Fruit fly (Drosophila melanogaster) whole organism, embryonic: ENCODE measurements around the gene DIP1.

Experiments used
- BEAF-32 ChIP-seq: fragments of 200-800 bp; sonication (Bioruptor generic); optimal IDR thresholded peaks from 3 replicates; lab custom pipeline; 2017; ENCODE audit warnings: missing biosample characterization, missing genetic modification characterization, mild to moderate bottlenecking, moderate library complexity, missing genetic modification reagents
- Bteb2 ChIP-seq: fragments of 200-800 bp; sonication (Bioruptor generic); optimal IDR thresholded peaks from 2 replicates; lab custom pipeline; 2016; ENCODE audit warnings: missing biosample characterization, missing genetic modification characterization
- CG10431 ChIP-seq: fragments of 200-800 bp; sonication (Bioruptor generic); optimal IDR thresholded peaks from 3 replicates; lab custom pipeline; 2018; ENCODE audit warnings: missing biosample characterization, mild to moderate bottlenecking, missing genetic modification characterization
- CG11398 ChIP-seq: fragments of 200-800 bp; sonication (Bioruptor generic); optimal IDR thresholded peaks from 2 replicates; lab custom pipeline; 2016; ENCODE audit warnings: missing biosample characterization, missing genetic modification characterization
- CG11696 ChIP-seq: fragments of 200-800 bp; sonication (Bioruptor generic); IDR thresholded peaks from 2 replicates; pipeline ENCODE4 v1.3.6; 2022; ENCODE audit warnings: missing biosample characterization, missing genetic modification characterization
- CG13296 ChIP-seq: fragments of 200-800 bp; sonication (Bioruptor generic); optimal IDR thresholded peaks from 3 replicates; lab custom pipeline; 2018; ENCODE audit warnings: missing biosample characterization, mild to moderate bottlenecking, missing genetic modification characterization
- CG15514 ChIP-seq: fragments of 200-800 bp; sonication (Bioruptor generic); optimal IDR thresholded peaks from 3 replicates; lab custom pipeline; 2017; ENCODE audit warnings: missing biosample characterization, missing genetic modification characterization, mild to moderate bottlenecking, moderate library complexity, missing genetic modification reagents
- CG1603 ChIP-seq: fragments of 200-800 bp; sonication (Bioruptor generic); optimal IDR thresholded peaks from 2 replicates; lab custom pipeline; 2019; ENCODE audit warnings: missing biosample characterization, mild to moderate bottlenecking, missing genetic modification characterization, moderate library complexity
- CG17612 ChIP-seq: fragments of 200-800 bp; sonication (Bioruptor generic); IDR thresholded peaks from 2 replicates; pipeline ENCODE4 v1.3.6; 2022; ENCODE audit warnings: missing biosample characterization, missing genetic modification characterization
- CG2199 ChIP-seq: fragments of 200-800 bp; sonication (Bioruptor generic); IDR thresholded peaks from 3 replicates; pipeline ENCODE4 v1.3.6; 2022; ENCODE audit warnings: missing biosample characterization, missing genetic modification characterization
- CG30020 ChIP-seq: fragments of 200-800 bp; optimal IDR thresholded peaks from 2 replicates; lab custom pipeline; 2019; ENCODE audit warnings: missing biosample characterization, mild to moderate bottlenecking, missing genetic modification characterization, moderate library complexity
- CG31365 ChIP-seq: fragments of 200-800 bp; sonication (Bioruptor generic); optimal IDR thresholded peaks from 2 replicates; lab custom pipeline; 2018; ENCODE audit warnings: missing biosample characterization, mild to moderate bottlenecking, missing genetic modification characterization
- CG31388 ChIP-seq: fragments of 200-800 bp; sonication (Bioruptor generic); optimal IDR thresholded peaks from 2 replicates; lab custom pipeline; 2016; ENCODE audit warnings: missing biosample characterization, missing genetic modification characterization
- CG32767 ChIP-seq: fragments of 200-800 bp; sonication (Bioruptor generic); IDR thresholded peaks from 2 replicates; pipeline ENCODE4 v1.3.6; 2022; ENCODE audit warnings: missing biosample characterization, missing genetic modification characterization
- CG34376 ChIP-seq: fragments of 200-800 bp; sonication (Bioruptor generic); optimal IDR thresholded peaks from 2 replicates; lab custom pipeline; 2018; ENCODE audit warnings: missing biosample characterization, mild to moderate bottlenecking, missing genetic modification characterization
- CG3995 ChIP-seq: fragments of 200-800 bp; sonication (Bioruptor generic); optimal IDR thresholded peaks from 3 replicates; lab custom pipeline; 2016; ENCODE audit warnings: missing biosample characterization, missing genetic modification characterization
- CG6654 ChIP-seq: fragments of 200-800 bp; sonication (Bioruptor generic); optimal IDR thresholded peaks from 2 replicates; lab custom pipeline; 2017; ENCODE audit warnings: missing biosample characterization, mild to moderate bottlenecking, missing genetic modification characterization
- CG7271 ChIP-seq: fragments of 200-800 bp; sonication (Bioruptor generic); optimal IDR thresholded peaks from 2 replicates; lab custom pipeline; 2018; ENCODE audit warnings: missing biosample characterization, mild to moderate bottlenecking, missing genetic modification characterization, moderate library complexity
- CG8359 ChIP-seq: fragments of 200-800 bp; sonication (Bioruptor generic); optimal IDR thresholded peaks from 2 replicates; lab custom pipeline; 2017; ENCODE audit warnings: missing biosample characterization, mild to moderate bottlenecking, missing genetic modification characterization, borderline replicate concordance
- CG9727 ChIP-seq: fragments of 200-800 bp; sonication (Bioruptor generic); optimal IDR thresholded peaks from 3 replicates; lab custom pipeline; 2017; ENCODE audit warnings: missing biosample characterization, mild to moderate bottlenecking, missing genetic modification characterization
- CG9876 ChIP-seq: fragments of 200-800 bp; sonication (Bioruptor generic); optimal IDR thresholded peaks from 2 replicates; lab custom pipeline; 2016; ENCODE audit warnings: missing biosample characterization, missing genetic modification characterization
- CHES-1-like ChIP-seq: fragments of 200-800 bp; sonication (Bioruptor generic); optimal IDR thresholded peaks from 2 replicates; lab custom pipeline; 2016; ENCODE audit warnings: missing biosample characterization, missing genetic modification characterization
- Fer3 ChIP-seq: fragments of 200-800 bp; sonication (Bioruptor generic); optimal IDR thresholded peaks from 2 replicates; lab custom pipeline; 2018; ENCODE audit warnings: missing biosample characterization, mild to moderate bottlenecking, missing genetic modification characterization, moderate library complexity
- H15 ChIP-seq: fragments of 200-800 bp; sonication (Bioruptor generic); IDR thresholded peaks from 3 replicates; pipeline ENCODE4 v1.3.6; 2022; ENCODE audit warnings: missing biosample characterization, missing genetic modification characterization
- Hmr ChIP-seq: fragments of 200-800 bp; sonication (Bioruptor generic); optimal IDR thresholded peaks from 3 replicates; lab custom pipeline; 2017; ENCODE audit warnings: mild to moderate bottlenecking, missing biosample characterization, missing genetic modification reagents, missing genetic modification characterization
- Lhr ChIP-seq: fragments of 200-800 bp; sonication (Bioruptor generic); optimal IDR thresholded peaks from 3 replicates; lab custom pipeline; 2017; ENCODE audit warnings: mild to moderate bottlenecking, missing biosample characterization, missing genetic modification reagents, missing genetic modification characterization
- MBD-R2 ChIP-seq: fragments of 200-800 bp; sonication (Bioruptor generic); IDR thresholded peaks from 2 replicates; pipeline ENCODE4 v1.3.6; 2022; ENCODE audit warnings: missing biosample characterization, missing genetic modification characterization
- MESR4 ChIP-seq: fragments of 200-800 bp; sonication (Bioruptor generic); optimal IDR thresholded peaks from 2 replicates; lab custom pipeline; 2018; ENCODE audit warnings: missing biosample characterization, mild to moderate bottlenecking, missing genetic modification characterization, moderate library complexity
- Pdp1 ChIP-seq, 2 experiments: fragments of 200-800 bp; sonication (Bioruptor generic); optimal IDR thresholded peaks; 3 replicates each; lab custom pipeline; 2016; ENCODE audit warnings: missing biosample characterization in 2 of 2, missing genetic modification characterization in 2 of 2, mild to moderate bottlenecking in 1 of 2, moderate library complexity in 1 of 2
- Sry-δ ChIP-seq: fragments of 200-800 bp; sonication (Bioruptor generic); optimal IDR thresholded peaks from 2 replicates; lab custom pipeline; 2016; ENCODE audit warnings: missing biosample characterization, missing genetic modification characterization
- abd-A ChIP-seq: fragments of 200-800 bp; sonication (Bioruptor generic); optimal IDR thresholded peaks from 3 replicates; lab custom pipeline; 2019; ENCODE audit warnings: missing biosample characterization, mild to moderate bottlenecking, missing genetic modification characterization, moderate library complexity
- br ChIP-seq: fragments of >200 bp; optimal IDR thresholded peaks from 2 replicates; lab custom pipeline; 2017
- dmrt11E ChIP-seq: fragments of 200-800 bp; sonication (Bioruptor generic); optimal IDR thresholded peaks from 3 replicates; lab custom pipeline; 2018; ENCODE audit warnings: missing biosample characterization, mild to moderate bottlenecking, missing genetic modification characterization, moderate library complexity
- dysf ChIP-seq: fragments of 200-800 bp; sonication (Bioruptor generic); IDR thresholded peaks from 3 replicates; pipeline ENCODE4 v1.3.6; 2022; ENCODE audit warnings: missing biosample characterization, missing genetic modification characterization
- insv ChIP-seq, 2 experiments: fragments of 200-800 bp; sonication (Bioruptor generic); optimal IDR thresholded peaks; 3 replicates each; lab custom pipeline; 2016 to 2018; ENCODE audit warnings: missing biosample characterization in 2 of 2, missing genetic modification characterization in 2 of 2
- lab ChIP-seq: fragments of 200-800 bp; sonication (Bioruptor generic); optimal IDR thresholded peaks from 3 replicates; lab custom pipeline; 2017; ENCODE audit warnings: missing biosample characterization, missing genetic modification characterization, mild to moderate bottlenecking, moderate library complexity, missing genetic modification reagents
- lola ChIP-seq, 3 experiments: fragments of >200 bp in 2 of 3; fragments of 200-800 bp in 1 of 3; sonication (Bioruptor generic) in 1 of 3; optimal IDR thresholded peaks; 2 replicates each; lab custom pipeline; 2017 to 2019; ENCODE audit warnings: missing biosample characterization in 3 of 3, missing genetic modification characterization in 3 of 3, mild to moderate bottlenecking in 1 of 3, moderate library complexity in 1 of 3
- mam ChIP-seq: fragments of 200-800 bp; sonication (Bioruptor generic); optimal IDR thresholded peaks from 3 replicates; lab custom pipeline; 2016; ENCODE audit warnings: missing biosample characterization, missing genetic modification characterization
- nau ChIP-seq: fragments of 200-800 bp; sonication (Bioruptor generic); optimal IDR thresholded peaks from 3 replicates; lab custom pipeline; 2017; ENCODE audit warnings: missing biosample characterization, mild to moderate bottlenecking, missing genetic modification characterization, missing genetic modification reagents
- odd ChIP-seq: fragments of 200-800 bp; sonication (Bioruptor generic); optimal IDR thresholded peaks from 2 replicates; lab custom pipeline; 2017; ENCODE audit warnings: missing biosample characterization, mild to moderate bottlenecking, missing genetic modification characterization
- otp ChIP-seq: fragments of 200-800 bp; sonication (Bioruptor generic); IDR thresholded peaks from 3 replicates; pipeline ENCODE4, ENCODE4 v1.3.6; 2022; ENCODE audit warnings: missing biosample characterization, missing genetic modification characterization
- pnt ChIP-seq: fragments of 200-800 bp; sonication (Bioruptor generic); optimal IDR thresholded peaks from 3 replicates; lab custom pipeline; 2016; ENCODE audit warnings: missing biosample characterization, missing genetic modification characterization
- pzg ChIP-seq: fragments of 200-800 bp; sonication (Bioruptor generic); optimal IDR thresholded peaks from 3 replicates; lab custom pipeline; 2018; ENCODE audit warnings: missing biosample characterization, mild to moderate bottlenecking, missing genetic modification characterization, moderate library complexity
- run ChIP-seq: fragments of 200-800 bp; sonication (Bioruptor generic); optimal IDR thresholded peaks from 3 replicates; lab custom pipeline; 2018; ENCODE audit warnings: missing biosample characterization, mild to moderate bottlenecking, missing genetic modification characterization
- sc ChIP-seq, 3 experiments: fragments of >200 bp in 2 of 3; fragments of 200-800 bp in 1 of 3; sonication (Bioruptor generic) in 1 of 3; optimal IDR thresholded peaks; 2 replicates in 2 of 3; 3 replicates in 1 of 3; lab custom pipeline; 2017; ENCODE audit warnings: mild to moderate bottlenecking in 1 of 3, missing biosample characterization in 1 of 3, missing genetic modification characterization in 1 of 3, missing genetic modification reagents in 1 of 3
- scrt ChIP-seq: fragments of 200-800 bp; sonication (Bioruptor generic); optimal IDR thresholded peaks from 2 replicates; lab custom pipeline; 2018; ENCODE audit warnings: missing biosample characterization, mild to moderate bottlenecking, missing genetic modification characterization, moderate library complexity
- slou ChIP-seq: fragments of 200-800 bp; sonication (Bioruptor generic); optimal IDR thresholded peaks from 3 replicates; lab custom pipeline; 2016; ENCODE audit warnings: missing biosample characterization, missing genetic modification characterization
- stc ChIP-seq: fragments of 200-800 bp; sonication (Bioruptor generic); IDR thresholded peaks from 2 replicates; pipeline ENCODE4 v1.3.6; 2022; ENCODE audit warnings: missing biosample characterization, missing genetic modification characterization
- ttk ChIP-seq: fragments of 200-800 bp; sonication (Bioruptor generic); IDR thresholded peaks from 2 replicates; pipeline ENCODE4 v2.1.2; 2022; ENCODE audit warnings: missing biosample characterization, missing genetic modification characterization
- vvl ChIP-seq: fragments of 200-800 bp; sonication (Bioruptor generic); IDR thresholded peaks from 2 replicates; pipeline ENCODE4 v1.3.6; 2022; ENCODE audit warnings: missing biosample characterization, missing genetic modification characterization
- wek ChIP-seq: fragments of 200-800 bp; sonication (Bioruptor generic); optimal IDR thresholded peaks from 3 replicates; lab custom pipeline; 2018; ENCODE audit warnings: missing biosample characterization, mild to moderate bottlenecking, missing genetic modification characterization, moderate library complexity

The DIP1 gene

dm6 chrX:21632852-21633251, 2.9 kb upstream of the DIP1 start:
- TF ChIP-seq CHES-1-like (GFP tag; lab: Kevin White, UChicago) (no peak), Hmr (GFP tag; lab: Kevin White, UChicago) (peak; percentile 12), CG9876 (GFP tag; lab: Kevin White, UChicago) (no peak), lab (GFP tag; lab: Kevin White, UChicago) (no peak), insv (GFP tag; optimal IDR thresholded peaks at IDR 0.05; lab: Kevin White, UChicago) (no peak), MESR4 (GFP tag; lab: Kevin White, UChicago) (no peak), Bteb2 (GFP tag; lab: Kevin White, UChicago) (no peak), sc (optimal IDR thresholded peaks at IDR 0.05; lab: Kevin White, UChicago) (no peak), sc (GFP tag; optimal IDR thresholded peaks at IDR 0.05; lab: Kevin White, UChicago) (no peak), mam (no peak), CG17612 (GFP tag; lab: Robert Waterston, UW) (no peak), BEAF-32 (GFP tag; lab: Kevin White, UChicago) (peak; percentile 13), CG10431 (GFP tag; lab: Kevin White, UChicago) (no peak), CG31365 (tag; lab: Kevin White, UChicago) (no peak), MBD-R2 (GFP tag; lab: Robert Waterston, UW) (no peak), CG34376 (GFP tag; lab: Kevin White, UChicago) (no peak), dmrt11E (tag; lab: Kevin White, UChicago) (no peak), pnt (GFP tag; lab: Kevin White, UChicago) (no peak), nau (GFP tag; lab: Kevin White, UChicago) (no peak), CG11696 (GFP tag; lab: Robert Waterston, UW) (no peak), CG32767 (GFP tag; lab: Robert Waterston, UW) (no peak), odd (GFP tag; lab: Kevin White, UChicago) (no peak), stc (GFP tag; lab: Robert Waterston, UW) (no peak), ttk (GFP tag; lab: Robert Waterston, UW) (no peak), CG8359 (GFP tag; lab: Kevin White, UChicago) (no peak), CG1603 (tag; lab: Kevin White, UChicago) (no peak), Pdp1 (GFP tag; optimal IDR thresholded peaks at IDR 0.05; lab: Kevin White, UChicago) (no peak), wek (GFP tag; lab: Kevin White, UChicago) (no peak), pzg (GFP tag; lab: Kevin White, UChicago) (peak; percentile 0), CG3995 (peak; percentile 23), br (lab: Kevin White, UChicago) (no peak), CG11398 (GFP tag; lab: Kevin White, UChicago) (no peak), CG31388 (GFP tag; lab: Kevin White, UChicago) (no peak), vvl (GFP tag; lab: Robert Waterston, UW) (no peak), CG9727 (GFP tag; lab: Kevin White, UChicago) (no peak), Fer3 (no peak), abd-A (tag; lab: Kevin White, UChicago) (no peak), run (no peak), CG7271 (tag; lab: Kevin White, UChicago) (no peak), Lhr (peak; percentile 8), dysf (GFP tag; lab: Robert Waterston, UW) (no peak), scrt (GFP tag; lab: Kevin White, UChicago) (no peak), otp (no peak), CG2199 (GFP tag; lab: Robert Waterston, UW) (0 out of 3 replicates have a peak, but pooled peaks have one; percentile 13), H15 (GFP tag; lab: Robert Waterston, UW) (no peak), Sry-δ (no peak), lola (GFP tag; optimal IDR thresholded peaks at IDR 0.05; lab: Kevin White, UChicago) (peak in 1 of 3 experiments; percentile 45), CG6654 (GFP tag; lab: Kevin White, UChicago) (no peak), CG30020 (peak; percentile 62), CG15514 (GFP tag; lab: Kevin White, UChicago) (no peak), slou (GFP tag; lab: Kevin White, UChicago) (no peak), CG13296 (GFP tag; lab: Kevin White, UChicago) (no peak)
